Fruit fly (Drosophila melanogaster) whole organism, pupa: Measurements from ENCODE around the gene CG46448.

Source experiments
- CG10348 ChIP-seq: fragments of 200-800 bp; sonication (Bioruptor generic); IDR thresholded peaks from 2 replicates; pipeline ENCODE4 v1.3.6; 2022; ENCODE audit warnings: missing biosample characterization, missing genetic modification characterization
- CG12605 ChIP-seq: fragments of 200-800 bp; sonication (Bioruptor generic); IDR thresholded peaks from 2 replicates; pipeline ENCODE4 v1.3.6; 2022; ENCODE audit warnings: missing biosample characterization, missing genetic modification characterization
- CG13204 ChIP-seq: fragments of 200-800 bp; sonication (Bioruptor generic); optimal IDR thresholded peaks from 2 replicates; lab custom pipeline; 2018; ENCODE audit warnings: missing biosample characterization, mild to moderate bottlenecking, missing genetic modification characterization, moderate library complexity
- CG14655 ChIP-seq: fragments of 200-800 bp; sonication (Bioruptor generic); optimal IDR thresholded peaks from 3 replicates; lab custom pipeline; 2017; ENCODE audit warnings: mild to moderate bottlenecking, missing biosample characterization, missing genetic modification reagents, missing genetic modification characterization
- CG15710 ChIP-seq: fragments of 200-800 bp; sonication (Bioruptor generic); optimal IDR thresholded peaks from 2 replicates; lab custom pipeline; 2018; ENCODE audit warnings: missing biosample characterization, mild to moderate bottlenecking, missing genetic modification characterization, moderate library complexity
- CG17806 ChIP-seq: fragments of 200-800 bp; sonication (Bioruptor generic); optimal IDR thresholded peaks from 2 replicates; lab custom pipeline; 2018; ENCODE audit warnings: missing biosample characterization, mild to moderate bottlenecking, missing genetic modification characterization, moderate library complexity
- CG32121 ChIP-seq: fragments of 200-800 bp; sonication (Bioruptor generic); IDR thresholded peaks from 2 replicates; pipeline ENCODE4 v1.3.6; 2022; ENCODE audit warnings: missing biosample characterization, missing genetic modification characterization
- CG34367 ChIP-seq: fragments of 200-800 bp; sonication (Bioruptor generic); optimal IDR thresholded peaks from 2 replicates; lab custom pipeline; 2018; ENCODE audit warnings: missing biosample characterization, mild to moderate bottlenecking, missing genetic modification characterization
- CG4496 ChIP-seq: fragments of 200-800 bp; sonication (Bioruptor generic); IDR thresholded peaks from 3 replicates; pipeline ENCODE4 v1.3.6; 2022; ENCODE audit warnings: missing biosample characterization, missing genetic modification characterization
- CG8159 ChIP-seq: fragments of 200-800 bp; sonication (Bioruptor generic); optimal IDR thresholded peaks from 3 replicates; lab custom pipeline; 2018; ENCODE audit warnings: missing biosample characterization, mild to moderate bottlenecking, missing genetic modification characterization, moderate library complexity
- CG8301 ChIP-seq: fragments of 200-800 bp; sonication (Bioruptor generic); optimal IDR thresholded peaks from 2 replicates; lab custom pipeline; 2018; ENCODE audit warnings: missing biosample characterization, mild to moderate bottlenecking, missing genetic modification characterization
- CG9948 ChIP-seq: fragments of 200-800 bp; sonication (Bioruptor generic); optimal IDR thresholded peaks from 2 replicates; lab custom pipeline; 2018; ENCODE audit warnings: missing biosample characterization, mild to moderate bottlenecking, missing genetic modification characterization, moderate library complexity
- D1 ChIP-seq: fragments of 200-800 bp; sonication (Bioruptor generic); optimal IDR thresholded peaks from 2 replicates; lab custom pipeline; 2018; ENCODE audit warnings: missing biosample characterization, mild to moderate bottlenecking, missing genetic modification characterization, moderate library complexity
- EcR ChIP-seq: fragments of 200-800 bp; sonication (Bioruptor generic); optimal IDR thresholded peaks from 3 replicates; lab custom pipeline; 2019; ENCODE audit warnings: missing biosample characterization, missing genetic modification characterization, mild to moderate bottlenecking, moderate library complexity, missing genetic modification reagents
- Ets98B ChIP-seq: fragments of 200-800 bp; sonication (Bioruptor generic); IDR thresholded peaks from 2 replicates; pipeline ENCODE4 v1.3.6; 2022; ENCODE audit warnings: missing biosample characterization, missing genetic modification characterization
- Pif1A ChIP-seq: fragments of 200-800 bp; sonication (Bioruptor generic); optimal IDR thresholded peaks from 3 replicates; lab custom pipeline; 2016; ENCODE audit warnings: missing biosample characterization, missing genetic modification characterization
- Pif1B ChIP-seq: fragments of 200-800 bp; sonication (Bioruptor generic); optimal IDR thresholded peaks from 3 replicates; lab custom pipeline; 2016; ENCODE audit warnings: missing biosample characterization, missing genetic modification characterization
- Snoo ChIP-seq: fragments of 200-800 bp; sonication (Bioruptor generic); optimal IDR thresholded peaks from 3 replicates; lab custom pipeline; 2017; ENCODE audit warnings: missing biosample characterization, mild to moderate bottlenecking, missing genetic modification characterization, inconsistent platforms
- fd96Ca ChIP-seq: fragments of 200-800 bp; sonication (Bioruptor generic); IDR thresholded peaks from 3 replicates; pipeline ENCODE4 v1.3.6; 2022; ENCODE audit warnings: missing biosample characterization, missing genetic modification characterization
- gl ChIP-seq: fragments of 200-800 bp; sonication (Bioruptor generic); optimal IDR thresholded peaks from 2 replicates; lab custom pipeline; 2018; ENCODE audit warnings: missing biosample characterization, mild to moderate bottlenecking, missing genetic modification characterization
- rn ChIP-seq: fragments of 200-800 bp; sonication (Bioruptor generic); IDR thresholded peaks from 2 replicates; pipeline ENCODE4 v1.3.6; 2022; ENCODE audit warnings: missing biosample characterization, missing genetic modification characterization

The CG46448 gene

DNA sequence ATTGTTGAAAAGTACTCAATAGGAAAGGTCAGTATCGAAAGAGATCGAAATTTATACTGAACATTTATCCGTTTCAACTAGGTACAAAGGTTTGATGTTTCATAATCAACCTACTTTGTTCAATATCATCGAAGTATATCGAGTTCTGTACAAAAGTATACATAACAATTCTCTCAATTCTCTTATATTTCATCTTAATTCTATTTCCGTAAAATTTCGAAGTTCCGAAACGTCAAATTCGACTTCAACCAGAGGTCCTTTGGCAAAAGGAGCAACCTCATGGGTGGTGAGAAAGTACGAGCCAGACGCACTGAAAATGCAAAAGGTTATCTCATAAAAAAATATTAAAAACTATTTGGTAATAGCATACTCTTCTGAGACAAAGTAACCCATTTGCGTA is 25.2 kb downstream of the CG46448 start, which contains the start of gene CG31948:
Gene CG31948 (minus strand): TSS at position 101 of the 400 bp plus-strand sequence.
- TF ChIP-seq Pif1B (GFP tag; lab: Kevin White, UChicago): no peak
- no peak for TF ChIP-seq CG10348 (GFP tag; lab: Robert Waterston, UW)
- TF ChIP-seq gl (tag; lab: Kevin White, UChicago): no peak
- no peak for TF ChIP-seq Ets98B (GFP tag; lab: Robert Waterston, UW)
- TF ChIP-seq CG8301: no peak
- no peak for TF ChIP-seq rn (GFP tag; lab: Robert Waterston, UW)
- no peak for TF ChIP-seq CG15710 (tag; lab: Kevin White, UChicago)
- TF ChIP-seq CG34367 (tag; lab: Kevin White, UChicago): no peak
- no peak for TF ChIP-seq EcR
- no peak for TF ChIP-seq CG32121 (GFP tag; lab: Robert Waterston, UW)
- TF ChIP-seq Snoo (tag; lab: Kevin White, UChicago): no peak
- TF ChIP-seq CG8159 (tag; lab: Kevin White, UChicago): no peak
- no peak for TF ChIP-seq CG13204 (GFP tag; lab: Kevin White, UChicago)
- TF ChIP-seq, all 21 proteins: peak for 0

DNA sequence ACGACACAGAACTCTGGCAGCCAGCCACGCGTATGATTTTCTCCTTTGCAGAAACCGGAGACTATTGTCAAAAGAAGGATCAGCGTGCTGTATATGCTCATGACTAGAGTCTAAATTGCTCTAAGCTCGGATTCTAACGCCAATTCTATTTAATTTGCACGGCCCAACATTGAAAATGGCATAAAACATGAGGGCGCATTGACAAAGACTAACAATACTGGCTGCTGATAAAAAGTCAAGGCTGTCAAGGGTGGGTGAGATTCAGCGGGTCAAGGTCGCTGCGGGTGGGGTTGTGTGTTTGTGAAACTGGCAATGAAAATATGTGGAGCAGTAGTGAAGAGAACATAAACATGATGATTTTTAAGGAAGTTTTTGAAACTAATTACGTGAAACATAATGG is 26.4 kb downstream of the CG46448 start, which contains the start of gene CG34448:
Gene CG34448 (minus strand): TSS at position 101 of the 400 bp plus-strand sequence.
- TF ChIP-seq CG10348 (GFP tag; lab: Robert Waterston, UW) (no peak), Pif1A (GFP tag; lab: Kevin White, UChicago) (no peak), CG8159 (tag; lab: Kevin White, UChicago) (no peak), Pif1B (GFP tag; lab: Kevin White, UChicago) (no peak), CG12605 (GFP tag; lab: Robert Waterston, UW) (no peak), gl (tag; lab: Kevin White, UChicago) (no peak), CG14655 (GFP tag; lab: Kevin White, UChicago) (no peak), CG32121 (GFP tag; lab: Robert Waterston, UW) (no peak), CG13204 (GFP tag; lab: Kevin White, UChicago) (no peak), CG15710 (tag; lab: Kevin White, UChicago) (no peak)

DNA sequence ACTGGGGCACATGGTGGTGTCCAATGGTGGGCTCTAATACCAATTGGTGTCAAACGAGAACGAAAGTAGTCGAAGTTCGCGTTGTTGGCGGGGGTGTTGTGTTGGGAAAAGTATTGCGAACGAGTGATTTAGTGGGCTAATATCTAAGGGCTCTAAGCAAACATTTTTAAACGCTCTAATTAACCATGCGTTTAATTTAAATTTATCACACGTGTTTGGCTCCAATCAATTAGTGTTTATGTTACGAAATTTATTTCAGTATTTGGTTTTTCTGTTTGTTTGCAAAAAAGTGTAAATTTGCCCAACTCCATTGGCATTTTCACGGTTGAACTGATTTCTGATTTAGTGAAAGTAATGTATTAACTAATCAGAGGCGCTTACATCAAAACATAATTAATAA is 28.5 kb downstream of the CG46448 start, which contains the start of gene CG34447:
Gene CG34447 (minus strand): TSS at position 101 of the 400 bp plus-strand sequence.
- no peak for TF ChIP-seq Ets98B (GFP tag; lab: Robert Waterston, UW)
- TF ChIP-seq D1 (tag; lab: Kevin White, UChicago): no peak
- TF ChIP-seq CG8301: no peak
- no peak for TF ChIP-seq CG9948 (tag; lab: Kevin White, UChicago)
- no peak for TF ChIP-seq Snoo (tag; lab: Kevin White, UChicago)
- no peak for TF ChIP-seq CG34367 (tag; lab: Kevin White, UChicago)
- no peak for TF ChIP-seq CG10348 (GFP tag; lab: Robert Waterston, UW)
- TF ChIP-seq Pif1A (GFP tag; lab: Kevin White, UChicago): no peak
- no peak for TF ChIP-seq Pif1B (GFP tag; lab: Kevin White, UChicago)
- no peak for TF ChIP-seq rn (GFP tag; lab: Robert Waterston, UW)
- TF ChIP-seq CG8159 (tag; lab: Kevin White, UChicago): no peak
- no peak for TF ChIP-seq CG17806
- TF ChIP-seq EcR: no peak
- TF ChIP-seq CG32121 (GFP tag; lab: Robert Waterston, UW): no peak
- no peak for TF ChIP-seq CG4496
- TF ChIP-seq CG12605 (GFP tag; lab: Robert Waterston, UW): no peak
- no peak for TF ChIP-seq CG15710 (tag; lab: Kevin White, UChicago)

dm6 chr2L:2420490-2420889 is 29.0 kb downstream of the CG46448 start, which contains the start of gene CG9886:
TSS of gene CG9886 (plus strand) at chr2L:2420830.
- no peak for TF ChIP-seq CG12605 (GFP tag; lab: Robert Waterston, UW)
- peak; percentile 57 for TF ChIP-seq CG8159 (tag; lab: Kevin White, UChicago)
- no peak for TF ChIP-seq EcR
- no peak for TF ChIP-seq Pif1A (GFP tag; lab: Kevin White, UChicago)
- TF ChIP-seq fd96Ca: no peak
- peak; percentile 32 for TF ChIP-seq CG34367 (tag; lab: Kevin White, UChicago)
- TF ChIP-seq CG32121 (GFP tag; lab: Robert Waterston, UW): peak; percentile 32; the same call in 1 of the 2 replicates
- no peak for TF ChIP-seq D1 (tag; lab: Kevin White, UChicago)
- peak; percentile 56; the same call in 1 of the 2 replicates for TF ChIP-seq Ets98B (GFP tag; lab: Robert Waterston, UW)
- TF ChIP-seq CG13204 (GFP tag; lab: Kevin White, UChicago): no peak
- TF ChIP-seq CG14655 (GFP tag; lab: Kevin White, UChicago): peak; percentile 37
- peak; percentile 50 for TF ChIP-seq CG9948 (tag; lab: Kevin White, UChicago)
- no peak for TF ChIP-seq gl (tag; lab: Kevin White, UChicago)
- TF ChIP-seq CG10348 (GFP tag; lab: Robert Waterston, UW): no peak
- no peak for TF ChIP-seq CG15710 (tag; lab: Kevin White, UChicago)
- TF ChIP-seq Pif1B (GFP tag; lab: Kevin White, UChicago): peak; percentile 43
- TF ChIP-seq CG8301: peak; percentile 50
- peak; percentile 62; the same call in 2 of the 3 replicates for TF ChIP-seq CG4496

dm6 chr2L:2424497-2424896 is 33.0 kb downstream of the CG46448 start, which contains the start of gene CG44139:
TSS of gene CG44139 (plus strand) at chr2L:2424797.
- no peak for TF ChIP-seq CG4496
- TF ChIP-seq rn (GFP tag; lab: Robert Waterston, UW): no peak
- TF ChIP-seq D1 (tag; lab: Kevin White, UChicago): no peak
- TF ChIP-seq CG9948 (tag; lab: Kevin White, UChicago): no peak
- TF ChIP-seq Pif1A (GFP tag; lab: Kevin White, UChicago): no peak
- no peak for TF ChIP-seq CG32121 (GFP tag; lab: Robert Waterston, UW)
- TF ChIP-seq gl (tag; lab: Kevin White, UChicago): no peak
- no peak for TF ChIP-seq EcR
- TF ChIP-seq Snoo (tag; lab: Kevin White, UChicago): no peak
- TF ChIP-seq CG17806: no peak
- no peak for TF ChIP-seq CG10348 (GFP tag; lab: Robert Waterston, UW)
- no peak for TF ChIP-seq CG15710 (tag; lab: Kevin White, UChicago)
- TF ChIP-seq CG8159 (tag; lab: Kevin White, UChicago): no peak
- TF ChIP-seq CG14655 (GFP tag; lab: Kevin White, UChicago): no peak
- TF ChIP-seq Ets98B (GFP tag; lab: Robert Waterston, UW): no peak
- TF ChIP-seq fd96Ca: no peak
- no peak for TF ChIP-seq CG13204 (GFP tag; lab: Kevin White, UChicago)
- TF ChIP-seq CG8301: no peak
- TF ChIP-seq, all 21 proteins: peak for 0
